Fruit fly (Drosophila melanogaster) whole organism, embryonic: ENCODE measurements around the gene CG32066.

ENCODE experiments used
- Adf1 ChIP-seq: fragments of 200-800 bp; sonication (Bioruptor generic); IDR thresholded peaks from 2 replicates; pipeline ENCODE4 v1.3.6; 2022; ENCODE audit warnings: missing biosample characterization, missing genetic modification characterization
- CG10462 ChIP-seq: fragments of 200-800 bp; sonication (Bioruptor generic); optimal IDR thresholded peaks from 2 replicates; lab custom pipeline; 2016; ENCODE audit warnings: missing biosample characterization, missing genetic modification characterization
- CG11456 ChIP-seq: fragments of 200-800 bp; sonication (Bioruptor generic); IDR thresholded peaks from 3 replicates; pipeline ENCODE4 v1.3.6; 2022; ENCODE audit warnings: missing biosample characterization, missing genetic modification characterization
- CG11560 ChIP-seq: fragments of 200-800 bp; sonication (Bioruptor generic); IDR thresholded peaks from 3 replicates; pipeline ENCODE4 v1.3.6; 2022; ENCODE audit warnings: missing biosample characterization, missing genetic modification characterization
- CG11695 ChIP-seq: fragments of 200-800 bp; sonication (Bioruptor generic); IDR thresholded peaks from 3 replicates; pipeline ENCODE4 v1.3.6; 2022; ENCODE audit warnings: missing biosample characterization, missing genetic modification characterization
- CG12236 ChIP-seq: fragments of 200-800 bp; sonication (Bioruptor generic); optimal IDR thresholded peaks from 2 replicates; lab custom pipeline; 2016; ENCODE audit warnings: missing biosample characterization, missing genetic modification characterization
- CG14014 ChIP-seq: fragments of 200-800 bp; sonication (Bioruptor generic); IDR thresholded peaks from 2 replicates; pipeline ENCODE4 v1.3.6; 2022; ENCODE audit warnings: missing biosample characterization, missing genetic modification characterization
- CG15696 ChIP-seq: fragments of 200-800 bp; sonication (Bioruptor generic); optimal IDR thresholded peaks from 2 replicates; lab custom pipeline; 2019; ENCODE audit warnings: missing biosample characterization, mild to moderate bottlenecking, missing genetic modification characterization, moderate library complexity
- CG30431 ChIP-seq: fragments of 200-800 bp; sonication (Bioruptor generic); optimal IDR thresholded peaks from 2 replicates; lab custom pipeline; 2017; ENCODE audit warnings: missing biosample characterization, missing genetic modification characterization
- CG31388 ChIP-seq: fragments of 200-800 bp; sonication (Bioruptor generic); optimal IDR thresholded peaks from 2 replicates; lab custom pipeline; 2016; ENCODE audit warnings: missing biosample characterization, missing genetic modification characterization
- CG32532 ChIP-seq: fragments of 200-800 bp; sonication (Bioruptor generic); IDR thresholded peaks from 2 replicates; pipeline ENCODE4 v1.3.6; 2022; ENCODE audit warnings: missing biosample characterization, missing genetic modification characterization
- CG3407 ChIP-seq: fragments of 200-800 bp; sonication (Bioruptor generic); optimal IDR thresholded peaks from 2 replicates; lab custom pipeline; 2018; ENCODE audit warnings: missing biosample characterization, mild to moderate bottlenecking, missing genetic modification characterization
- CG4360 ChIP-seq: fragments of 200-800 bp; sonication (Bioruptor generic); IDR thresholded peaks from 2 replicates; pipeline ENCODE4 v1.3.6; 2022; ENCODE audit warnings: missing biosample characterization, missing genetic modification characterization
- CG6683 ChIP-seq: fragments of 200-800 bp; sonication (Bioruptor generic); optimal IDR thresholded peaks from 2 replicates; lab custom pipeline; 2017; ENCODE audit warnings: missing biosample characterization, mild to moderate bottlenecking, missing genetic modification characterization, missing genetic modification reagents
- CG7745 ChIP-seq: fragments of 200-800 bp; sonication (Bioruptor generic); optimal IDR thresholded peaks from 2 replicates; lab custom pipeline; 2018; ENCODE audit warnings: missing biosample characterization, mild to moderate bottlenecking, missing genetic modification characterization, moderate library complexity
- CG7786 ChIP-seq: fragments of 200-800 bp; sonication (Bioruptor generic); optimal IDR thresholded peaks from 2 replicates; lab custom pipeline; 2016; ENCODE audit warnings: missing biosample characterization, missing genetic modification characterization
- CG8281 ChIP-seq: fragments of 200-800 bp; sonication (Bioruptor generic); optimal IDR thresholded peaks from 2 replicates; lab custom pipeline; 2018; ENCODE audit warnings: missing biosample characterization, mild to moderate bottlenecking, missing genetic modification characterization, moderate library complexity
- CG8290 ChIP-seq, 3 experiments: fragments of 200-800 bp; sonication (Bioruptor generic); optimal IDR thresholded peaks; 2 replicates each; lab custom pipeline; 2016 to 2019; ENCODE audit warnings: missing biosample characterization in 3 of 3, missing genetic modification characterization in 3 of 3, mild to moderate bottlenecking in 2 of 3, moderate library complexity in 1 of 3
- Camta ChIP-seq: fragments of 200-800 bp; sonication (Bioruptor generic); optimal IDR thresholded peaks from 2 replicates; lab custom pipeline; 2016; ENCODE audit warnings: missing biosample characterization, missing genetic modification characterization
- Ets65A ChIP-seq: fragments of 200-800 bp; sonication (Bioruptor generic); peaks from one replicate; lab custom pipeline; 2016; ENCODE audit warnings: missing biosample characterization, missing genetic modification characterization
- HLH4C ChIP-seq: fragments of 200-800 bp; sonication (Bioruptor generic); IDR thresholded peaks from 3 replicates; pipeline ENCODE4 v1.3.6; 2022; ENCODE audit warnings: missing biosample characterization, missing genetic modification characterization; ENCODE audit not compliant: partially characterized antibody
- Hmx ChIP-seq: fragments of 200-800 bp; sonication (Bioruptor generic); optimal IDR thresholded peaks from 2 replicates; lab custom pipeline; 2016; ENCODE audit warnings: missing biosample characterization, missing genetic modification characterization
- Hr51 ChIP-seq, 2 experiments: fragments of 200-800 bp; sonication (Bioruptor generic); optimal IDR thresholded peaks; 2 replicates in 1 of 2; 3 replicates in 1 of 2; lab custom pipeline; 2016 to 2018; ENCODE audit warnings: missing biosample characterization in 2 of 2, missing genetic modification characterization in 2 of 2, mild to moderate bottlenecking in 1 of 2, moderate library complexity in 1 of 2
- Mes4 ChIP-seq: fragments of 200-800 bp; sonication (Bioruptor generic); optimal IDR thresholded peaks from 2 replicates; lab custom pipeline; 2016; ENCODE audit warnings: missing biosample characterization, missing genetic modification characterization
- Stat92E ChIP-seq, 3 experiments: fragments of >200 bp in 2 of 3; fragments of 200-800 bp in 1 of 3; sonication (Bioruptor generic) in 1 of 3; optimal IDR thresholded peaks; 2 replicates each; lab custom pipeline; 2017 to 2019; ENCODE audit warnings: missing biosample characterization in 3 of 3, missing genetic modification characterization in 3 of 3, mild to moderate bottlenecking in 1 of 3, moderate library complexity in 1 of 3
- abd-A ChIP-seq: fragments of 200-800 bp; sonication (Bioruptor generic); optimal IDR thresholded peaks from 3 replicates; lab custom pipeline; 2019; ENCODE audit warnings: missing biosample characterization, mild to moderate bottlenecking, missing genetic modification characterization, moderate library complexity
- bbx ChIP-seq: fragments of 200-800 bp; sonication (Bioruptor generic); IDR thresholded peaks from 2 replicates; pipeline ENCODE4 v1.3.6; 2022; ENCODE audit warnings: missing biosample characterization, missing genetic modification characterization; ENCODE audit not compliant: partially characterized antibody
- bowl ChIP-seq: fragments of 200-800 bp; sonication (Bioruptor generic); IDR thresholded peaks from 2 replicates; pipeline ENCODE4 v1.3.6; 2022; ENCODE audit warnings: missing biosample characterization, missing genetic modification characterization
- cas ChIP-seq: fragments of 200-800 bp; sonication (Bioruptor generic); IDR thresholded peaks from 2 replicates; pipeline ENCODE4 v1.3.6; 2022; ENCODE audit warnings: missing biosample characterization, missing genetic modification characterization
- crol ChIP-seq: fragments of 200-800 bp; sonication (Bioruptor generic); IDR thresholded peaks from 2 replicates; pipeline ENCODE4 v1.3.6; 2022; ENCODE audit warnings: missing biosample characterization, missing genetic modification characterization
- cwo ChIP-seq: fragments of 200-800 bp; sonication (Bioruptor generic); optimal IDR thresholded peaks from 3 replicates; lab custom pipeline; 2017; ENCODE audit warnings: missing biosample characterization, missing genetic modification characterization, mild to moderate bottlenecking, moderate library complexity, missing genetic modification reagents
- da ChIP-seq: fragments of 200-800 bp; sonication (Bioruptor generic); optimal IDR thresholded peaks from 2 replicates; lab custom pipeline; 2016; ENCODE audit warnings: missing biosample characterization, missing genetic modification characterization
- dpn ChIP-seq, 2 experiments: fragments of 200-800 bp; sonication (Bioruptor generic); optimal IDR thresholded peaks; 3 replicates each; lab custom pipeline; 2016; ENCODE audit warnings: missing biosample characterization in 2 of 2, missing genetic modification characterization in 2 of 2
- gsb-n ChIP-seq: fragments of 200-800 bp; sonication (Bioruptor generic); optimal IDR thresholded peaks from 3 replicates; lab custom pipeline; 2018; ENCODE audit warnings: missing biosample characterization, mild to moderate bottlenecking, missing genetic modification characterization
- hkb ChIP-seq, 2 experiments: fragments of 200-800 bp in 1 of 2; fragments of >200 bp in 1 of 2; sonication (Bioruptor generic) in 1 of 2; IDR thresholded peaks in 1 of 2; optimal IDR thresholded peaks in 1 of 2; 2 replicates each; pipeline versions ENCODE4 v1.3.6 to Lab custom; 2017 to 2022; ENCODE audit warnings: missing biosample characterization in 1 of 2, missing genetic modification characterization in 1 of 2
- jumu ChIP-seq: fragments of 200-800 bp; sonication (Bioruptor generic); optimal IDR thresholded peaks from 3 replicates; lab custom pipeline; 2016; ENCODE audit warnings: missing biosample characterization, missing genetic modification characterization
- kah ChIP-seq: fragments of 200-800 bp; sonication (Bioruptor generic); optimal IDR thresholded peaks from 2 replicates; lab custom pipeline; 2018; ENCODE audit warnings: missing biosample characterization, mild to moderate bottlenecking, missing genetic modification characterization
- kni ChIP-seq: fragments of 200-800 bp; sonication (Bioruptor generic); optimal IDR thresholded peaks from 3 replicates; lab custom pipeline; 2017; ENCODE audit warnings: mild to moderate bottlenecking, missing biosample characterization, missing genetic modification reagents, missing genetic modification characterization
- mam ChIP-seq: fragments of 200-800 bp; sonication (Bioruptor generic); optimal IDR thresholded peaks from 3 replicates; lab custom pipeline; 2016; ENCODE audit warnings: missing biosample characterization, missing genetic modification characterization
- nerfin-2 ChIP-seq: fragments of 200-800 bp; sonication (Bioruptor generic); IDR thresholded peaks from 2 replicates; pipeline ENCODE4 v1.3.6; 2022; ENCODE audit warnings: missing biosample characterization, missing genetic modification characterization; ENCODE audit not compliant: partially characterized antibody
- pan ChIP-seq, 4 experiments: fragments of >200 bp in 3 of 4; fragments of 200-800 bp in 1 of 4; sonication (Bioruptor generic) in 1 of 4; optimal IDR thresholded peaks in 3 of 4; IDR thresholded peaks in 1 of 4; 2 replicates each; pipeline versions ENCODE4 v1.3.6 to Lab custom; 2017 to 2022; ENCODE audit warnings: missing biosample characterization in 2 of 4, missing genetic modification characterization in 2 of 4, mixed read lengths in 1 of 4
- pros ChIP-seq: fragments of 200-800 bp; sonication (Bioruptor generic); optimal IDR thresholded peaks from 3 replicates; lab custom pipeline; 2019; ENCODE audit warnings: missing biosample characterization, mild to moderate bottlenecking, missing genetic modification characterization, moderate library complexity
- pum ChIP-seq: fragments of 200-800 bp; sonication (Bioruptor generic); optimal IDR thresholded peaks from 2 replicates; lab custom pipeline; 2016; ENCODE audit warnings: missing biosample characterization, missing genetic modification characterization
- row ChIP-seq: fragments of 200-800 bp; sonication (Bioruptor generic); IDR thresholded peaks from 3 replicates; pipeline ENCODE4 v1.3.6; 2022; ENCODE audit warnings: missing biosample characterization, missing genetic modification characterization
- sna ChIP-seq: fragments of 200-800 bp; sonication (Bioruptor generic); IDR thresholded peaks from 2 replicates; pipeline ENCODE4 v1.3.6; 2022; ENCODE audit warnings: missing biosample characterization, missing genetic modification characterization; ENCODE audit not compliant: partially characterized antibody
- stc ChIP-seq: fragments of 200-800 bp; sonication (Bioruptor generic); IDR thresholded peaks from 2 replicates; pipeline ENCODE4 v1.3.6; 2022; ENCODE audit warnings: missing biosample characterization, missing genetic modification characterization
- twi ChIP-seq: fragments of 200-800 bp; optimal IDR thresholded peaks from 2 replicates; lab custom pipeline; 2019; ENCODE audit warnings: missing biosample characterization, mild to moderate bottlenecking, missing genetic modification characterization, moderate library complexity
- yki ChIP-seq: fragments of >200 bp; optimal IDR thresholded peaks from 3 replicates; lab custom pipeline; 2018

CG32066 gene

DNA sequence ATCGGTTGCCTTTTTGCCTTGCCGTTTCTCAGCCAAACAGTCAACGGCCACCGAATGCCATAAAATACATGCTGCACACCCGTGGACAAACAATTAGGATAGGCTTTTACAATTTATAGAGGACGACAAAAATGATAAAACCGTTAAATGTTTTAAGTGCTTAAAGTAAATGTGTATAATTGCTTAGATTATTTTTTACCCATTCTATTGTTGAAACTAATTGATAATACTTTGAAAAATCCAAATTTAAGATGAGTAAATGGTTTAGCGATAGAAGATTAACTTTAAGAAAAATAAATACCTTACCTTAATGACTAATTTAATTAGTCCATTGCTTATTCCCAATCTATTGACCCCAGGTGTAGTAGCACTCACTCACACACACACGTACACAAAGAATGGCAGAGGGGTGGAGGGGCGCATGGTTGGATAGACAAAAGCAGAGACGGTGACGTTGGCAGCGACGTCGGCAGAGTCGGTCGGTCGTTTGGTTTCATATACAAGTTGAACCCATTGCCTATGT lies 17.8 kb upstream of the CG32066 start (continued):
- TF ChIP-seq CG30431 (GFP tag; lab: Kevin White, UChicago) (peak; percentile 87), pros (GFP tag; lab: Kevin White, UChicago) (peak; percentile 92), CG6683 (GFP tag; lab: Kevin White, UChicago) (peak; percentile 92), CG11695 (GFP tag; lab: Robert Waterston, UW) (peak; percentile 98), sna (GFP tag; lab: Robert Waterston, UW) (no peak), abd-A (tag; lab: Kevin White, UChicago) (peak; percentile 90), jumu (GFP tag; lab: Kevin White, UChicago) (peak; percentile 90), gsb-n (tag; lab: Kevin White, UChicago) (peak; percentile 97), crol (GFP tag; lab: Robert Waterston, UW) (peak; percentile 97), HLH4C (GFP tag; lab: Robert Waterston, UW) (no peak), Mes4 (GFP tag; lab: Kevin White, UChicago) (peak; percentile 88), Ets65A (GFP tag; lab: Kevin White, UChicago) (peak; percentile 98), CG10462 (GFP tag; lab: Kevin White, UChicago) (peak; percentile 80), CG32532 (GFP tag; lab: Robert Waterston, UW) (peak; percentile 93), pan (optimal IDR thresholded peaks at IDR 0.05; lab: Kevin White, UChicago) (no peak), pan (GFP tag; optimal IDR thresholded peaks at IDR 0.05 in 1 of 2, IDR thresholded peaks at IDR 0.05 in 1 of 2) (peak in 1 of 2 experiments; percentile 94), nerfin-2 (GFP tag; lab: Robert Waterston, UW) (no peak), mam (GFP tag; lab: Kevin White, UChicago) (peak; percentile 88), CG7786 (peak; percentile 87), Camta (peak; percentile 87), CG14014 (peak; percentile 92), CG11560 (peak; percentile 80), Adf1 (GFP tag; lab: Robert Waterston, UW) (peak; percentile 98), da (GFP tag; lab: Kevin White, UChicago) (peak; percentile 64), CG12236 (peak; percentile 67), Hmx (peak; percentile 83), cas (peak; percentile 84), CG11456 (GFP tag; lab: Robert Waterston, UW) (peak; percentile 87), CG8281 (peak; percentile 76), stc (GFP tag; lab: Robert Waterston, UW) (peak; percentile 95), CG7745 (tag; lab: Kevin White, UChicago) (peak; percentile 22), hkb (optimal IDR thresholded peaks at IDR 0.05; lab: Kevin White, UChicago) (no peak), hkb (GFP tag; IDR thresholded peaks at IDR 0.05; lab: Robert Waterston, UW) (peak; percentile 95), CG31388 (GFP tag; lab: Kevin White, UChicago) (peak; percentile 76), CG15696 (peak; percentile 92), Stat92E (GFP tag; optimal IDR thresholded peaks at IDR 0.05; lab: Kevin White, UChicago) (peak in 1 of 3 experiments; percentile 86), kah (GFP tag; lab: Kevin White, UChicago) (peak; percentile 83), CG3407 (GFP tag; lab: Kevin White, UChicago) (peak; percentile 94), twi (tag; lab: Kevin White, UChicago) (peak; percentile 87), kni (peak; percentile 85), dpn (GFP tag; optimal IDR thresholded peaks at IDR 0.05; lab: Kevin White, UChicago) (peak; percentile 88 to 90), bowl (peak; percentile 85), Hr51 (GFP tag; optimal IDR thresholded peaks at IDR 0.05; lab: Kevin White, UChicago) (peak; percentile 85 to 97), CG4360 (GFP tag; lab: Robert Waterston, UW) (peak; percentile 72), pum (peak; percentile 91), row (GFP tag; lab: Robert Waterston, UW) (peak; percentile 97), bbx (GFP tag; lab: Robert Waterston, UW) (peak; percentile 34; the same call in 1 of the 2 replicates), cwo (GFP tag; lab: Kevin White, UChicago) (peak; percentile 94), CG8290 (GFP tag; optimal IDR thresholded peaks at IDR 0.05; lab: Kevin White, UChicago) (peak; percentile 79), CG8290 (tag; optimal IDR thresholded peaks at IDR 0.05; lab: Kevin White, UChicago) (peak; percentile 65 to 82), yki (lab: Kevin White, UChicago) (peak; percentile 42)
